Worm (Caenorhabditis elegans) whole organism, midembryonic: ENCODE measurements around the gene T06A10.107.

Experiments used
- T22C8.4 ChIP-seq: fragments of 200-800 bp; sonication (Bioruptor generic); IDR thresholded peaks from 2 replicates; pipeline ENCODE4 v1.3.6; 2022; ENCODE audit warnings: missing genetic modification characterization, missing compliant biosample characterization
- flt-1 ChIP-seq: fragments of 200-800 bp; sonication (Bioruptor generic); IDR thresholded peaks from 2 replicates; pipeline ENCODE4 v1.3.6; 2022; ENCODE audit warnings: missing genetic modification characterization, missing compliant biosample characterization
- ref-1 ChIP-seq: fragments of 200-800 bp; sonication (Bioruptor generic); conservative IDR thresholded peaks from 2 replicates; pipeline ENCODE4 v1.3.6; 2022; ENCODE audit warnings: missing genetic modification reagents, missing genetic modification characterization, missing compliant biosample characterization

ce11 chrIV:16915751-16916150 lies 48.4 kb downstream of the T06A10.107 start, which contains the start of gene Y116A8C.3:
- TF ChIP-seq ref-1 (GFP tag; lab: Robert Waterston, UW) (no peak), flt-1 (no peak), T22C8.4 (GFP tag; lab: Robert Waterston, UW) (no peak)
